Worm (Caenorhabditis elegans) whole organism, young adult: ENCODE results near the gene sre-46.
A peak's percentile ranks its signal among the peaks of the same experiment; 100 is the strongest.

Experiments used
- B0019.2 ChIP-seq: fragments of 200-800 bp; sonication (Bioruptor generic); conservative IDR thresholded peaks from 2 replicates; pipeline ENCODE4 v1.3.6; 2022; ENCODE audit warnings: missing genetic modification reagents, missing genetic modification characterization, missing compliant biosample characterization
- B0336.3 ChIP-seq: fragments of 200-800 bp; sonication (Bioruptor generic); IDR thresholded peaks from 2 replicates; pipeline ENCODE4 v1.3.6; 2022; ENCODE audit warnings: missing genetic modification characterization, missing compliant biosample characterization
- F57C9.4 ChIP-seq: sonication (generic microtip); optimal IDR thresholded peaks from 2 replicates; lab custom pipeline; 2017; ENCODE audit warnings: mild to moderate bottlenecking, missing genetic modification characterization, missing compliant biosample characterization
- T07F8.4 ChIP-seq: sonication (generic microtip); optimal IDR thresholded peaks from 2 replicates; lab custom pipeline; 2016; ENCODE audit warnings: mild to moderate bottlenecking, missing genetic modification characterization, moderate library complexity, missing compliant biosample characterization
- Y53G8AR.9 ChIP-seq: fragments of 200-800 bp; sonication (Bioruptor generic); conservative IDR thresholded peaks from 2 replicates; pipeline ENCODE4 v1.3.6; 2022; ENCODE audit warnings: missing genetic modification reagents, missing genetic modification characterization, missing compliant biosample characterization
- Y67H2A.10 ChIP-seq: fragments of 200-800 bp; sonication (Bioruptor generic); conservative IDR thresholded peaks from 2 replicates; pipeline ENCODE4 v1.3.6; 2022; ENCODE audit warnings: missing genetic modification reagents, missing genetic modification characterization, missing compliant biosample characterization
- ama-1 ChIP-seq, 3 experiments: fragments of 150-350 bp in 1 of 3; sonication (generic microtip) in 2 of 3; optimal IDR thresholded peaks; 2 replicates each; lab custom pipeline; 2014 to 2018; ENCODE audit warnings: missing biosample characterization in 2 of 3, missing genetic modification characterization in 2 of 3, missing genetic modification reagents in 2 of 3
- aptf-3 ChIP-seq: fragments of 200-800 bp; sonication (Bioruptor generic); IDR thresholded peaks from 2 replicates; pipeline ENCODE4 v1.3.6; 2022; ENCODE audit warnings: missing genetic modification characterization, missing compliant biosample characterization
- attf-3 ChIP-seq: fragments of 200-800 bp; sonication (Bioruptor generic); conservative IDR thresholded peaks from 2 replicates; pipeline ENCODE4 v1.3.6; 2022; ENCODE audit warnings: missing genetic modification reagents, missing genetic modification characterization, missing compliant biosample characterization
- attf-6 ChIP-seq: fragments of 200-800 bp; sonication (Bioruptor generic); IDR thresholded peaks from 2 replicates; pipeline ENCODE4 v1.3.6; 2022; ENCODE audit warnings: missing genetic modification reagents, missing genetic modification characterization, missing compliant biosample characterization
- cebp-1 ChIP-seq, 2 experiments: fragments of 200-800 bp in 1 of 2; sonication (Bioruptor generic) in 1 of 2; sonication (generic microtip) in 1 of 2; IDR thresholded peaks in 1 of 2; optimal IDR thresholded peaks in 1 of 2; 2 replicates each; pipeline versions ENCODE4 v1.3.6 to Lab custom; 2017 to 2022; ENCODE audit warnings: missing compliant biosample characterization in 2 of 2, missing genetic modification characterization in 2 of 2, mild to moderate bottlenecking in 1 of 2, missing genetic modification reagents in 1 of 2, moderate library complexity in 1 of 2
- ceh-100 ChIP-seq: fragments of 200-800 bp; sonication (Bioruptor generic); IDR thresholded peaks from 2 replicates; pipeline ENCODE4 v1.3.6; 2022; ENCODE audit warnings: missing genetic modification reagents, missing genetic modification characterization, missing compliant biosample characterization
- ceh-91 ChIP-seq: fragments of 200-800 bp; sonication (Bioruptor generic); IDR thresholded peaks from 2 replicates; pipeline ENCODE4 v1.3.6; 2022; ENCODE audit warnings: missing genetic modification reagents, missing genetic modification characterization, missing compliant biosample characterization
- die-1 ChIP-seq: sonication (generic microtip); optimal IDR thresholded peaks from 2 replicates; lab custom pipeline; 2016; ENCODE audit warnings: missing genotype, mild to moderate bottlenecking, missing genetic modification characterization, missing compliant biosample characterization
- dox-1 ChIP-seq: fragments of 200-800 bp; sonication (Bioruptor generic); IDR thresholded peaks from 2 replicates; pipeline ENCODE4 v1.3.6; 2022; ENCODE audit warnings: missing genetic modification reagents, missing genetic modification characterization, missing compliant biosample characterization
- efl-1 ChIP-seq: fragments of 150-350 bp; optimal IDR thresholded peaks from 2 replicates; lab custom pipeline; 2014; ENCODE audit warnings: missing biosample characterization, missing genetic modification reagents, missing genetic modification characterization
- egl-18 ChIP-seq: fragments of 200-800 bp; sonication (Bioruptor generic); IDR thresholded peaks from 2 replicates; pipeline ENCODE4 v1.3.6; 2022; ENCODE audit warnings: missing genetic modification reagents, missing genetic modification characterization, missing compliant biosample characterization
- egrh-3 ChIP-seq: fragments of 200-800 bp; sonication (Bioruptor generic); IDR thresholded peaks from 2 replicates; pipeline ENCODE4 v1.3.6; 2022; ENCODE audit warnings: missing genetic modification reagents, missing genetic modification characterization, missing compliant biosample characterization
- ets-4 ChIP-seq: fragments of 200-800 bp; sonication (Bioruptor generic); optimal IDR thresholded peaks from 2 replicates; lab custom pipeline; 2018; ENCODE audit warnings: mild to moderate bottlenecking, missing genetic modification characterization, missing compliant biosample characterization
- let-607 ChIP-seq, 2 experiments: fragments of 200-800 bp in 1 of 2; sonication (Bioruptor generic) in 1 of 2; sonication (generic microtip) in 1 of 2; optimal IDR thresholded peaks; 2 replicates each; lab custom pipeline; 2016 to 2018; ENCODE audit warnings: mild to moderate bottlenecking in 2 of 2, missing compliant biosample characterization in 2 of 2, missing genetic modification characterization in 2 of 2, moderate library complexity in 2 of 2, missing genotype in 1 of 2
- lin-26 ChIP-seq: fragments of 200-800 bp; sonication (Bioruptor generic); IDR thresholded peaks from 2 replicates; pipeline ENCODE4 v1.3.6; 2022; ENCODE audit warnings: missing genetic modification reagents, missing genetic modification characterization, missing compliant biosample characterization
- lin-40 ChIP-seq: sonication (generic microtip); optimal IDR thresholded peaks from 2 replicates; lab custom pipeline; 2016; ENCODE audit warnings: missing genetic modification characterization, mild to moderate bottlenecking, missing compliant biosample characterization, missing genotype, missing genetic modification reagents
- lir-1 ChIP-seq: fragments of 200-800 bp; sonication (Bioruptor generic); conservative IDR thresholded peaks from 2 replicates; pipeline ENCODE4 v1.3.6; 2022; ENCODE audit warnings: missing genetic modification reagents, missing genetic modification characterization, missing compliant biosample characterization
- madf-10 ChIP-seq: sonication (generic microtip); optimal IDR thresholded peaks from 2 replicates; lab custom pipeline; 2016; ENCODE audit warnings: mild to moderate bottlenecking, missing genetic modification characterization, missing compliant biosample characterization
- mcd-1 ChIP-seq: fragments of 200-800 bp; sonication (Bioruptor generic); IDR thresholded peaks from 2 replicates; pipeline ENCODE4 v1.3.6; 2022; ENCODE audit warnings: missing genetic modification reagents, missing genetic modification characterization, missing compliant biosample characterization
- nhr-80 ChIP-seq: sonication (generic microtip); optimal IDR thresholded peaks from 2 replicates; lab custom pipeline; 2016; ENCODE audit warnings: missing genetic modification characterization, missing compliant biosample characterization
- pha-4 ChIP-seq: fragments of 150-350 bp; sonication (generic microtip); optimal IDR thresholded peaks from 2 replicates; lab custom pipeline; 2014; ENCODE audit warnings: missing biosample characterization, missing genetic modification reagents, missing genetic modification characterization
- rcor-1 ChIP-seq: fragments of 200-800 bp; sonication (Bioruptor generic); IDR thresholded peaks from 2 replicates; pipeline ENCODE4 v1.3.6; 2022; ENCODE audit warnings: missing genetic modification reagents, missing genetic modification characterization, missing compliant biosample characterization
- rpc-1 ChIP-seq, 2 experiments: fragments of 150-350 bp in 1 of 2; sonication (generic microtip) in 1 of 2; optimal IDR thresholded peaks; 2 replicates each; lab custom pipeline; 2014 to 2018; ENCODE audit warnings: missing biosample characterization in 1 of 2, missing genetic modification characterization in 1 of 2, missing genetic modification reagents in 1 of 2, missing genotype in 1 of 2
- snpc-1.3 ChIP-seq: sonication (generic microtip); optimal IDR thresholded peaks from 2 replicates; lab custom pipeline; 2017; ENCODE audit warnings: missing genetic modification characterization, mild to moderate bottlenecking, missing compliant biosample characterization, antibody characterized with exemption, moderate library complexity, missing genotype, missing genetic modification reagents; ENCODE audit not compliant: insufficient read depth
- snpc-4 ChIP-seq, 5 experiments: fragments of 150-350 bp in 1 of 5; sonication (generic microtip) in 4 of 5; optimal IDR thresholded peaks; 2 replicates each; lab custom pipeline; 2014 to 2018; ENCODE audit warnings: missing genetic modification characterization in 5 of 5, missing biosample characterization in 3 of 5, antibody characterized with exemption in 2 of 5, mild to moderate bottlenecking in 2 of 5, missing compliant biosample characterization in 2 of 5, missing genotype in 2 of 5, moderate library complexity in 2 of 5, missing genetic modification reagents in 1 of 5
- tbp1 ChIP-seq: fragments of 200-800 bp; sonication (Bioruptor generic); optimal IDR thresholded peaks from 2 replicates; lab custom pipeline; 2018; ENCODE audit warnings: mild to moderate bottlenecking, missing genetic modification characterization, missing compliant biosample characterization
- tlf-1 ChIP-seq: fragments of 200-800 bp; sonication (Bioruptor generic); optimal IDR thresholded peaks from 2 replicates; lab custom pipeline; 2018; ENCODE audit warnings: mild to moderate bottlenecking, missing genetic modification characterization, missing compliant biosample characterization
- zfh-2 ChIP-seq: fragments of 200-800 bp; sonication (Bioruptor generic); conservative IDR thresholded peaks from 2 replicates; pipeline ENCODE4 v1.3.6; 2022; ENCODE audit warnings: missing genetic modification reagents, missing genetic modification characterization, missing compliant biosample characterization
- ztf-18 ChIP-seq: sonication (generic microtip); optimal IDR thresholded peaks from 2 replicates; lab custom pipeline; 2016; ENCODE audit warnings: missing genotype, mild to moderate bottlenecking, missing genetic modification characterization, missing compliant biosample characterization

sre-46 gene

DNA sequence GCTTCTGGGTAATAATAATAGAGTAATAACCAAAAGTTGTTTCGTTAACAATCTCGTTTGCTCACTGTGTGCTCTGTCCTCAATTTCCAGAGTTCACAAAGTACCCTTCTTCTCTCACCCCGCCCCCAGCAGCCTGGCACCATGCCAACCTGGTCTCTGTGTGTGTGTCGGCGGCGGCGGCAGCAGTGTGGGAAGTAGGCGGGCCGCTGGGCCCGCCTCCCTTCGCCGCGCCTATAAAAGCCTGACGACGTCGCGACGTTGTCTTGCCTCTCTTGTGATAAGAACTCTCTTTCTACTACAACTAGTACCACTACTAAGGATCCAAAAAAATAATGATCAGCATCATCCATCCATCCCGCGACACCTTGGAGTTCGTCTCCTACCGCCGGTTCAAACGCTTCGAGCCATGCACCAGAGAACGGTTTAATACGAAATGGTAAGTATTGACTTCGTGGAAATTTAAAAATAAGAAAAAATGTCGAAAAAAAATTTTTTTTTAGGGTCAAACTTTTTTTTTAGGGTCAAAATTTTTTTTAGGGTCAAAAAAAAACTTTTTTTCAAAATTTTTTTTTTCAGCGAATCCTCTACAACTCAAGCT lies 52.2 kb downstream of the sre-46 start, which contains the start of gene C31C9.7:
TSS of gene C31C9.7 (plus strand) at position 261 of the 598 bp plus-strand sequence.
- TF ChIP-seq B0336.3 (GFP tag; lab: Robert Waterston, UW) (peak; percentile 36; the same call in 1 of the 2 replicates), nhr-80 (tag; lab: Kevin White, UChicago) (peak; percentile 64), snpc-4 (GFP tag; optimal IDR thresholded peaks at IDR 0.05; lab: Kevin White, UChicago) (no peak), snpc-4 (tag; optimal IDR thresholded peaks at IDR 0.05; lab: Kevin White, UChicago) (no peak), lin-26 (GFP tag; lab: Robert Waterston, UW) (0 out of 2 replicates have a peak, but pooled peaks have one; percentile 46), attf-6 (GFP tag; lab: Robert Waterston, UW) (no peak), ztf-18 (tag; lab: Kevin White, UChicago) (no peak), rpc-1 (optimal IDR thresholded peaks at IDR 0.05; lab: Kevin White, UChicago) (no peak), rpc-1 (tag; optimal IDR thresholded peaks at IDR 0.05; lab: Kevin White, UChicago) (no peak), B0019.2 (GFP tag; lab: Robert Waterston, UW) (0 out of 2 replicates have a peak, but pooled peaks have one; percentile 25), madf-10 (tag; lab: Kevin White, UChicago) (peak; percentile 25), efl-1 (GFP tag; lab: Kevin White, UChicago) (no peak), ama-1 (optimal IDR thresholded peaks at IDR 0.05; lab: Kevin White, UChicago) (peak; percentile 76), ama-1 (GFP tag; optimal IDR thresholded peaks at IDR 0.05; lab: Kevin White, UChicago) (no peak), dox-1 (GFP tag; lab: Robert Waterston, UW) (peak; percentile 28; the same call in 1 of the 2 replicates), mcd-1 (GFP tag; lab: Robert Waterston, UW) (peak; percentile 12; the same call in 1 of the 2 replicates), rcor-1 (no peak), lir-1 (GFP tag; lab: Robert Waterston, UW) (no peak), F57C9.4 (tag; lab: Kevin White, UChicago) (no peak), ceh-100 (no peak), ceh-91 (GFP tag; lab: Robert Waterston, UW) (no peak), pha-4 (no peak), T07F8.4 (tag; lab: Kevin White, UChicago) (no peak), Y53G8AR.9 (GFP tag; lab: Robert Waterston, UW) (no peak), cebp-1 (GFP tag; IDR thresholded peaks at IDR 0.05; lab: Robert Waterston, UW) (no peak), cebp-1 (tag; optimal IDR thresholded peaks at IDR 0.05; lab: Kevin White, UChicago) (no peak), die-1 (no peak), let-607 (tag; optimal IDR thresholded peaks at IDR 0.05; lab: Kevin White, UChicago) (no peak), ets-4 (GFP tag; lab: Kevin White, UChicago) (no peak), egrh-3 (peak; percentile 83; the same call in 1 of the 2 replicates), zfh-2 (GFP tag; lab: Robert Waterston, UW) (peak; percentile 86), tlf-1 (GFP tag; lab: Kevin White, UChicago) (no peak), tbp1 (GFP tag; lab: Kevin White, UChicago) (peak; percentile 5), egl-18 (GFP tag; lab: Robert Waterston, UW) (no peak), Y67H2A.10 (GFP tag; lab: Robert Waterston, UW) (no peak), lin-40 (tag; lab: Kevin White, UChicago) (no peak), snpc-1.3 (tag; lab: Kevin White, UChicago) (no peak), aptf-3 (GFP tag; lab: Robert Waterston, UW) (no peak), attf-3 (no peak)
